Fruit fly (Drosophila melanogaster): ENCODE data around the gene CG12883.

CG12883 gene

dm6 chr3R:27677174-27677726 lies 1.8 kb upstream of the CG12883 start, which contains the start of gene Hsdl2 (continued):
- TF ChIP-seq CG8290 (GFP tag; optimal IDR thresholded peaks at IDR 0.05) (no peak), CG8290 (tag; optimal IDR thresholded peaks at IDR 0.05) (no peak), CG14965 (GFP tag; optimal IDR thresholded peaks at IDR 0.05; ENCODE audit: borderline replicate concordance) (no peak), CG12104 (GFP tag; optimal IDR thresholded peaks at IDR 0.05) (peak; percentile 37), bsh (GFP tag; optimal IDR thresholded peaks at IDR 0.05) (no peak), CG11247 (GFP tag; IDR thresholded peaks at IDR 0.05) (no peak), sc (optimal IDR thresholded peaks at IDR 0.05) (no peak), sc (GFP tag; optimal IDR thresholded peaks at IDR 0.05) (no peak), CG3407 (GFP tag; optimal IDR thresholded peaks at IDR 0.05) (no peak), CG7271 (tag; optimal IDR thresholded peaks at IDR 0.05) (no peak), CoRest (tag; optimal IDR thresholded peaks at IDR 0.05) (peak; percentile 67), Ets97D (GFP tag; optimal IDR thresholded peaks at IDR 0.05) (peak; percentile 33), CG12071 (GFP tag; optimal IDR thresholded peaks at IDR 0.05) (no peak), wdn (GFP tag; IDR thresholded peaks at IDR 0.05) (no peak), chif (GFP tag; optimal IDR thresholded peaks at IDR 0.05) (peak in 1 of 2 experiments; percentile 1), HLHmδ (GFP tag; optimal IDR thresholded peaks at IDR 0.05) (no peak), prd (optimal IDR thresholded peaks at IDR 0.05) (no peak), prd (GFP tag; IDR thresholded peaks at IDR 0.05) (peak; percentile 70), CG34376 (GFP tag; optimal IDR thresholded peaks at IDR 0.05) (peak; percentile 49), ind (GFP tag; optimal IDR thresholded peaks at IDR 0.05) (peak; percentile 55), fru (optimal IDR thresholded peaks at IDR 0.05) (no peak), CG9932 (GFP tag; IDR thresholded peaks at IDR 0.05) (peak; percentile 62), mam (GFP tag; optimal IDR thresholded peaks at IDR 0.05) (peak; percentile 7), CG30431 (GFP tag; optimal IDR thresholded peaks at IDR 0.05) (no peak), insv (GFP tag; optimal IDR thresholded peaks at IDR 0.05) (no peak), CG4707 (GFP tag; optimal IDR thresholded peaks at IDR 0.05) (no peak), CG6272 (GFP tag; IDR thresholded peaks at IDR 0.05) (peak; percentile 39; the same call in 1 of the 2 replicates), CG31365 (tag; optimal IDR thresholded peaks at IDR 0.05) (no peak), CG12219 (GFP tag; optimal IDR thresholded peaks at IDR 0.05) (no peak), CG6765 (GFP tag; optimal IDR thresholded peaks at IDR 0.05) (no peak), Stat92E (GFP tag; optimal IDR thresholded peaks at IDR 0.05) (no peak), CG15601 (tag; optimal IDR thresholded peaks at IDR 0.05) (no peak), yki (optimal IDR thresholded peaks at IDR 0.05) (no peak), Hmr (GFP tag; optimal IDR thresholded peaks at IDR 0.05) (peak; percentile 61), tll (GFP tag; optimal IDR thresholded peaks at IDR 0.05) (no peak), CG18476 (GFP tag; optimal IDR thresholded peaks at IDR 0.05) (peak; percentile 18), CG11723 (GFP tag; optimal IDR thresholded peaks at IDR 0.05) (no peak), run (tag; optimal IDR thresholded peaks at IDR 0.05) (no peak), Hr78 (GFP tag; optimal IDR thresholded peaks at IDR 0.05) (no peak), hkb (optimal IDR thresholded peaks at IDR 0.05) (peak; percentile 52), hkb (GFP tag; IDR thresholded peaks at IDR 0.05) (peak; percentile 46; the same call in 1 of the 2 replicates), Poxn (GFP tag; IDR thresholded peaks at IDR 0.05) (no peak), amos (GFP tag; IDR thresholded peaks at IDR 0.05; ENCODE audit: partially characterized antibody) (peak; percentile 64), CG13424 (tag; optimal IDR thresholded peaks at IDR 0.05) (peak; percentile 55), Deaf1 (tag; optimal IDR thresholded peaks at IDR 0.05) (no peak), bbx (GFP tag; IDR thresholded peaks at IDR 0.05; ENCODE audit: partially characterized antibody) (peak; percentile 52), CG34422 (GFP tag; IDR thresholded peaks at IDR 0.05) (0 out of 3 replicates have a peak, but pooled peaks have one; percentile 60), bowl (GFP tag; IDR thresholded peaks at IDR 0.05) (no peak), CG12659 (GFP tag; optimal IDR thresholded peaks at IDR 0.05) (peak; percentile 67), E2f2 (GFP tag; IDR thresholded peaks at IDR 0.05) (peak; percentile 93), Adf1 (GFP tag; IDR thresholded peaks at IDR 0.05) (no peak)

All from whole organism, embryonic.